Fruit fly (Drosophila melanogaster): ENCODE data around the gene CG9452.

CG9452 gene

dm6 chr3L:19519349-19519748 lies 15.7 kb upstream of the CG9452 start, which contains the start of gene Cpr76Bb:
Gene Cpr76Bb (plus strand): TSS chr3L:19519649.
- no peak for TF ChIP-seq Hr83 (GFP tag; optimal IDR thresholded peaks at IDR 0.05; ENCODE audit: poor library complexity, severe bottlenecking)
- no peak for TF ChIP-seq Vsx2 (GFP tag; optimal IDR thresholded peaks at IDR 0.05; ENCODE audit: partially characterized antibody)
- TF ChIP-seq foxo (GFP tag; optimal IDR thresholded peaks at IDR 0.05), result no peak
- TF ChIP-seq fru (GFP tag; optimal IDR thresholded peaks at IDR 0.05), result no peak
- no peak for TF ChIP-seq Mio (GFP tag; optimal IDR thresholded peaks at IDR 0.05)
- TF ChIP-seq usp (GFP tag; optimal IDR thresholded peaks at IDR 0.05), result no peak
- no peak for TF ChIP-seq CrebA (GFP tag; optimal IDR thresholded peaks at IDR 0.05; ENCODE audit: borderline replicate concordance)

- TF ChIP-seq OdsH (GFP tag; optimal IDR thresholded peaks at IDR 0.05), result no peak
- TF ChIP-seq Sp1 (GFP tag; optimal IDR thresholded peaks at IDR 0.05), result no peak
- TF ChIP-seq tai (GFP tag; optimal IDR thresholded peaks at IDR 0.05), result no peak
- no peak for TF ChIP-seq brk (GFP tag; optimal IDR thresholded peaks at IDR 0.05)
- no peak for TF ChIP-seq HLH106 (tag; optimal IDR thresholded peaks at IDR 0.05)
- no peak for TF ChIP-seq Hnf4 (GFP tag; optimal IDR thresholded peaks at IDR 0.05)
- TF ChIP-seq CrebA (GFP tag; optimal IDR thresholded peaks at IDR 0.05; ENCODE audit: borderline replicate concordance), result no peak
- TF ChIP-seq psq (GFP tag; optimal IDR thresholded peaks at IDR 0.05), result no peak
- TF ChIP-seq h (GFP tag; optimal IDR thresholded peaks at IDR 0.05), result no peak
- TF ChIP-seq Hr83 (GFP tag; optimal IDR thresholded peaks at IDR 0.05; ENCODE audit: poor library complexity, severe bottlenecking), result no peak
- no peak for TF ChIP-seq br (GFP tag; optimal IDR thresholded peaks at IDR 0.05)
Measured at dm6 chr3L:19518232-19518631, 14.6 kb upstream of the CG9452 start, which contains the start of gene Cpr76Ba. Gene Cpr76Ba (minus strand): TSS chr3L:19518332.

dm6 chr3L:19516547-19516946 lies 12.9 kb upstream of the CG9452 start:
- TF ChIP-seq Vsx2 (GFP tag; optimal IDR thresholded peaks at IDR 0.05; ENCODE audit: partially characterized antibody) (no peak), usp (GFP tag; optimal IDR thresholded peaks at IDR 0.05) (no peak), brk (GFP tag; optimal IDR thresholded peaks at IDR 0.05) (no peak), Jra (GFP tag; optimal IDR thresholded peaks at IDR 0.05) (no peak), CG32264 (GFP tag; optimal IDR thresholded peaks at IDR 0.05) (no peak), sv (GFP tag; optimal IDR thresholded peaks at IDR 0.05) (peak; percentile 60), OdsH (GFP tag; optimal IDR thresholded peaks at IDR 0.05) (no peak), Myc (optimal IDR thresholded peaks at IDR 0.05) (peak; percentile 42), rgr (GFP tag; optimal IDR thresholded peaks at IDR 0.05) (peak; percentile 65), jim (GFP tag; optimal IDR thresholded peaks at IDR 0.05) (no peak), tai (GFP tag; optimal IDR thresholded peaks at IDR 0.05) (no peak), lola (GFP tag; optimal IDR thresholded peaks at IDR 0.05) (no peak), Hnf4 (GFP tag; optimal IDR thresholded peaks at IDR 0.05) (no peak), Rel (GFP tag; optimal IDR thresholded peaks at IDR 0.05) (no peak), Rel (tag; optimal IDR thresholded peaks at IDR 0.05) (no peak), psq (GFP tag; optimal IDR thresholded peaks at IDR 0.05) (no peak), Hr78 (GFP tag; optimal IDR thresholded peaks at IDR 0.05) (no peak), CrebA (GFP tag; optimal IDR thresholded peaks at IDR 0.05; ENCODE audit: borderline replicate concordance) (no peak), Dif (GFP tag; optimal IDR thresholded peaks at IDR 0.05; ENCODE audit: partially characterized antibody) (no peak), Abd-B (GFP tag; optimal IDR thresholded peaks at IDR 0.05) (no peak), HLH106 (tag; optimal IDR thresholded peaks at IDR 0.05) (peak; percentile 66), dsf (GFP tag; optimal IDR thresholded peaks at IDR 0.05; ENCODE audit: borderline replicate concordance) (no peak), br (GFP tag; optimal IDR thresholded peaks at IDR 0.05) (peak; percentile 47), GATAd (GFP tag; optimal IDR thresholded peaks at IDR 0.05) (no peak), fru (GFP tag; optimal IDR thresholded peaks at IDR 0.05) (peak; percentile 55), h (GFP tag; optimal IDR thresholded peaks at IDR 0.05) (peak; percentile 62), Hr83 (GFP tag; optimal IDR thresholded peaks at IDR 0.05; ENCODE audit: poor library complexity, severe bottlenecking) (peak; percentile 83), Dfd (GFP tag; optimal IDR thresholded peaks at IDR 0.05) (no peak), foxo (GFP tag; optimal IDR thresholded peaks at IDR 0.05) (no peak), dl (GFP tag; optimal IDR thresholded peaks at IDR 0.05; ENCODE audit: insufficient read depth in 1 of 2, partially characterized antibody in 2 of 2) (no peak), sage (GFP tag; optimal IDR thresholded peaks at IDR 0.05) (no peak), Sp1 (GFP tag; optimal IDR thresholded peaks at IDR 0.05) (no peak), ey (GFP tag; optimal IDR thresholded peaks at IDR 0.05) (no peak), CG9705 (GFP tag; optimal IDR thresholded peaks at IDR 0.05) (peak; percentile 73), dmrt93B (GFP tag; optimal IDR thresholded peaks at IDR 0.05) (peak; percentile 84), woc (GFP tag; optimal IDR thresholded peaks at IDR 0.05) (no peak), Mio (GFP tag; optimal IDR thresholded peaks at IDR 0.05) (no peak), N (GFP tag; optimal IDR thresholded peaks at IDR 0.05) (no peak), pan (optimal IDR thresholded peaks at IDR 0.05) (no peak)

All from whole organism, wandering third instar larva.